Worm (Caenorhabditis elegans): ENCODE measurements around the gene sir-2.1.

DNA sequence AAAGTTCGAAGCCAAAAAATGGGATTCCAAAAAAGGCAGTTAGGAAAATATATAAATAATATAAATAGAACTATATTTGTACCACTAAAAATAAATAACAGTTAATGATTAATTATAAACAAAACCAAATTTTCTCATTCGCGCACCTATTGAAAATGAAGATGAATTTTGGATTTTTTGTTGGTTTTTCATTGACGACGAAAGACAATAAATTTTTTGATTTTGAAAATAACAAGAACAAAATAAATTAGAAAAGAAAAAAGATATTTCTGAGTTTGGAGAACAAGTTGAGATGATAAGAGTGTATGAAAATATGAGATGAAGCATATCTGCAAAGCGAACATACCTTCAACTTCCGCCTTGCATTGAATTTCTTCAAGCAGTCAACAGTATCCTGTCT lies 28.7 kb downstream of the sir-2.1 start:
- no peak for TF ChIP-seq him-1 (tag; optimal IDR thresholded peaks at IDR 0.05)
- TF ChIP-seq dao-5 (tag; optimal IDR thresholded peaks at IDR 0.05) = no peak
- TF ChIP-seq W03F9.2 (tag; optimal IDR thresholded peaks at IDR 0.05) = no peak
